Worm (Caenorhabditis elegans): ENCODE results near the gene F57B1.1.

Gene F57B1.1

ce11 chrV:13163841-13164240 is 31.6 kb downstream of the F57B1.1 start (continued):
- TF ChIP-seq duxl-1 (tag; optimal IDR thresholded peaks at IDR 0.05; ENCODE audit: poor library complexity) = no peak

- no peak for TF ChIP-seq attf-4 (tag; optimal IDR thresholded peaks at IDR 0.05)
- no peak for TF ChIP-seq aly-2 (tag; optimal IDR thresholded peaks at IDR 0.05)
- TF ChIP-seq dmd-9 (GFP tag; IDR thresholded peaks at IDR 0.05) = no peak
- no peak for TF ChIP-seq mxl-2 (GFP tag; conservative IDR thresholded peaks at IDR 0.05)
- TF ChIP-seq tra-1 (GFP tag; IDR thresholded peaks at IDR 0.05) = no peak
- no peak for TF ChIP-seq arid-1 (GFP tag; conservative IDR thresholded peaks at IDR 0.05)
- peak; percentile 6 for TF ChIP-seq mes-2 (tag; optimal IDR thresholded peaks at IDR 0.05; ENCODE audit: poor library complexity, severe bottlenecking)
- no peak for TF ChIP-seq F10B5.3 (tag; optimal IDR thresholded peaks at IDR 0.05)
- no peak for TF ChIP-seq nhr-41 (GFP tag; IDR thresholded peaks at IDR 0.05)
- peak; percentile 73 for TF ChIP-seq snpc-4 (tag; optimal IDR thresholded peaks at IDR 0.05)
Measured at ce11 chrV:13162885-13163284, 32.6 kb downstream of the F57B1.1 start.

ce11 chrV:13161052-13161451 is 34.4 kb downstream of the F57B1.1 start:
- TF ChIP-seq set-16 (GFP tag; IDR thresholded peaks at IDR 0.05) = no peak
- peak; percentile 60 for TF ChIP-seq aha-1 (tag)
- no peak for TF ChIP-seq egl-43 (GFP tag; IDR thresholded peaks at IDR 0.05)
- TF ChIP-seq lir-3 (tag; optimal IDR thresholded peaks at IDR 0.05) = no peak
- TF ChIP-seq nhr-28 (tag; optimal IDR thresholded peaks at IDR 0.05) = no peak

- TF ChIP-seq daf-19 (GFP tag; conservative IDR thresholded peaks at IDR 0.05) = no peak
- no peak for TF ChIP-seq ztf-11 (tag; optimal IDR thresholded peaks at IDR 0.05)
- no peak for TF ChIP-seq unc-39 (tag; optimal IDR thresholded peaks at IDR 0.05)
- no peak for TF ChIP-seq skn-1 (tag; optimal IDR thresholded peaks at IDR 0.05)
- TF ChIP-seq unc-62 (GFP tag; optimal IDR thresholded peaks at IDR 0.05 in 1 of 2) = peak in 1 of 2 experiments; percentile 38
- no peak for TF ChIP-seq unc-62 (tag; optimal IDR thresholded peaks at IDR 0.05)
Measured at ce11 chrV:13157073-13157472, 38.4 kb downstream of the F57B1.1 start.

- TF ChIP-seq unc-39 (tag; optimal IDR thresholded peaks at IDR 0.05) (no peak), ces-1 (GFP tag; optimal IDR thresholded peaks at IDR 0.05) (no peak), nhr-76 (tag; optimal IDR thresholded peaks at IDR 0.05) (no peak), T20F7.1 (GFP tag; optimal IDR thresholded peaks at IDR 0.05) (no peak), zip-2 (tag; optimal IDR thresholded peaks at IDR 0.05) (no peak), Y48G9A.11 (GFP tag; IDR thresholded peaks at IDR 0.05) (no peak), lin-29 (GFP tag; IDR thresholded peaks at IDR 0.05) (no peak), ZK337.2 (GFP tag; IDR thresholded peaks at IDR 0.05) (no peak), set-16 (GFP tag; IDR thresholded peaks at IDR 0.05) (no peak), F37D6.2 (tag; optimal IDR thresholded peaks at IDR 0.05) (no peak), nhr-41 (GFP tag; IDR thresholded peaks at IDR 0.05) (no peak), ceh-82 (tag; optimal IDR thresholded peaks at IDR 0.05) (no peak), dpl-1 (GFP tag; optimal IDR thresholded peaks at IDR 0.05) (no peak), egl-43 (GFP tag; IDR thresholded peaks at IDR 0.05) (no peak), dmd-8 (GFP tag; IDR thresholded peaks at IDR 0.05) (no peak), fos-1 (tag; optimal IDR thresholded peaks at IDR 0.05) (no peak), fkh-10 (GFP tag; optimal IDR thresholded peaks at IDR 0.05) (no peak), nhr-10 (tag; optimal IDR thresholded peaks at IDR 0.05) (no peak)
Measured at ce11 chrV:13154225-13154624, 41.2 kb downstream of the F57B1.1 start.

Data from whole organism, L4 larva.